Worm (Caenorhabditis elegans) whole organism, L2 larva: Measurements from ENCODE around the gene oga-1.

Experiments used
- R02D3.7 ChIP-seq: fragments of 150-350 bp; optimal IDR thresholded peaks from 2 replicates; lab custom pipeline; 2014; ENCODE audit warnings: missing biosample characterization, missing genetic modification characterization
- ZK546.5 ChIP-seq: sonication (generic microtip); optimal IDR thresholded peaks from 2 replicates; lab custom pipeline; 2017; ENCODE audit warnings: missing biosample characterization, missing genetic modification characterization
- ama-1 ChIP-seq: fragments of 150-350 bp; optimal IDR thresholded peaks from 2 replicates; lab custom pipeline; 2018; ENCODE audit warnings: inconsistent platforms
- dmd-4 ChIP-seq: sonication (generic microtip); optimal IDR thresholded peaks from 2 replicates; lab custom pipeline; 2017; ENCODE audit warnings: missing biosample characterization, missing genetic modification characterization
- egl-27 ChIP-seq: sonication (generic microtip); optimal IDR thresholded peaks from 3 replicates; lab custom pipeline; 2017; ENCODE audit warnings: missing biosample characterization, missing genetic modification reagents, missing genetic modification characterization
- elt-1 ChIP-seq: fragments of 150-350 bp; optimal IDR thresholded peaks from 2 replicates; lab custom pipeline; 2014; ENCODE audit warnings: missing biosample characterization, missing genetic modification characterization
- elt-3 ChIP-seq: sonication (generic microtip); optimal IDR thresholded peaks from 2 replicates; lab custom pipeline; 2017; ENCODE audit warnings: missing biosample characterization, missing genetic modification characterization
- lin-13 ChIP-seq: fragments of 150-350 bp; optimal IDR thresholded peaks from 2 replicates; lab custom pipeline; 2014; ENCODE audit warnings: missing biosample characterization, missing genetic modification reagents, missing genetic modification characterization
- lsy-2 ChIP-seq, 2 experiments: fragments of 150-350 bp in 1 of 2; sonication (generic microtip) in 1 of 2; optimal IDR thresholded peaks; 2 replicates each; lab custom pipeline; 2014 to 2017; ENCODE audit warnings: missing biosample characterization in 2 of 2, missing genetic modification characterization in 2 of 2
- nhr-12 ChIP-seq: fragments of 150-350 bp; optimal IDR thresholded peaks from 2 replicates; lab custom pipeline; 2014; ENCODE audit warnings: missing biosample characterization, missing genetic modification characterization
- nhr-21 ChIP-seq: fragments of 150-350 bp; optimal IDR thresholded peaks from 2 replicates; lab custom pipeline; 2014; ENCODE audit warnings: missing biosample characterization, missing genetic modification characterization
- skn-1 ChIP-seq: sonication (generic microtip); optimal IDR thresholded peaks from 2 replicates; lab custom pipeline; 2017; ENCODE audit warnings: missing biosample characterization, missing genetic modification characterization
- unc-62 ChIP-seq: fragments of 150-350 bp; optimal IDR thresholded peaks from 2 replicates; lab custom pipeline; 2014; ENCODE audit warnings: missing biosample characterization, missing genetic modification reagents, missing genetic modification characterization
- ztf-11 ChIP-seq: sonication (generic microtip); optimal IDR thresholded peaks from 2 replicates; lab custom pipeline; 2017; ENCODE audit warnings: missing biosample characterization, missing genetic modification characterization

DNA sequence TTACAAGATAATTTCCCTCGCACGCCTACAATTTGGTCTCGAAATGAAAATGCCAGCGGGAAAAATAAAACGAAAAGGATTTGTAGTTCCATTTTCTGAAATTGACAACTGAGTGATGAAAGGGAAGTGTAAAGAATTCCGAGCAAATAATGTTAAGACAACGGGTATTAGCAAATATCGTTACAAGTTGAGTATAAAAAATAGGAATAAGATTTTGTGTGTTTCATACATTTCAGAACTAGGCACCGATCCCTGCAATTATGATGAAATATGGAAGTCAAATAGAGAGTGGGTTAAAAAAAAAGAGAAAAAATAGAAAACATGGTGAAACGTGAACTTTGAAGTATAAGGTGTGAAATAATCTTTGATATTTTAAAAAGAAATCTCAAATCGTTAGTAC is 32.8 kb downstream of the oga-1 start, which contains the start of gene ttr-38:
- no peak for TF ChIP-seq R02D3.7 (tag; lab: Kevin White, UChicago)
- TF ChIP-seq dmd-4 (tag; lab: Kevin White, UChicago): no peak
- no peak for TF ChIP-seq skn-1 (tag; lab: Kevin White, UChicago)
- TF ChIP-seq ZK546.5: no peak
- no peak for TF ChIP-seq egl-27 (tag; lab: Kevin White, UChicago)
- TF ChIP-seq elt-1: no peak
- TF ChIP-seq nhr-12 (tag; lab: Kevin White, UChicago): no peak
- no peak for TF ChIP-seq ztf-11 (tag; lab: Kevin White, UChicago)
- no peak for TF ChIP-seq nhr-21 (tag; lab: Kevin White, UChicago)
- TF ChIP-seq lsy-2 (tag; optimal IDR thresholded peaks at IDR 0.05; lab: Kevin White, UChicago): no peak
- no peak for TF ChIP-seq unc-62 (GFP tag; lab: Kevin White, UChicago)
- TF ChIP-seq lin-13 (GFP tag; lab: Kevin White, UChicago): no peak
- no peak for TF ChIP-seq ama-1
- no peak for TF ChIP-seq elt-3 (tag; lab: Kevin White, UChicago)
